Worm (Caenorhabditis elegans) whole organism, young adult: ENCODE results near the gene Y39A1A.3.

Source experiments
- B0019.2 ChIP-seq: fragments of 200-800 bp; sonication (Bioruptor generic); conservative IDR thresholded peaks from 2 replicates; pipeline ENCODE4 v1.3.6; 2022; ENCODE audit warnings: missing genetic modification reagents, missing genetic modification characterization, missing compliant biosample characterization
- B0035.1 ChIP-seq: sonication (generic microtip); optimal IDR thresholded peaks from 2 replicates; lab custom pipeline; 2016; ENCODE audit warnings: missing genetic modification characterization, mild to moderate bottlenecking, missing compliant biosample characterization, missing genotype, missing genetic modification reagents
- F10E7.11 ChIP-seq: sonication (generic microtip); optimal IDR thresholded peaks from 2 replicates; lab custom pipeline; 2017; ENCODE audit warnings: mild to moderate bottlenecking, missing genetic modification characterization, moderate library complexity, missing compliant biosample characterization
- F23B12.7 ChIP-seq: sonication (generic microtip); optimal IDR thresholded peaks from 2 replicates; lab custom pipeline; 2017; ENCODE audit warnings: missing genetic modification characterization, mild to moderate bottlenecking, missing compliant biosample characterization, antibody characterized with exemption, moderate library complexity; ENCODE audit not compliant: insufficient read depth
- F37B4.10 ChIP-seq: fragments of 200-800 bp; sonication (Bioruptor generic); IDR thresholded peaks from 2 replicates; pipeline ENCODE4 v1.3.6; 2022; ENCODE audit warnings: missing genetic modification characterization, missing compliant biosample characterization
- F52B5.7 ChIP-seq: sonication (generic microtip); optimal IDR thresholded peaks from 2 replicates; lab custom pipeline; 2016; ENCODE audit warnings: mild to moderate bottlenecking, missing genetic modification characterization, missing compliant biosample characterization
- F57C9.4 ChIP-seq: sonication (generic microtip); optimal IDR thresholded peaks from 2 replicates; lab custom pipeline; 2017; ENCODE audit warnings: mild to moderate bottlenecking, missing genetic modification characterization, missing compliant biosample characterization
- aptf-2 ChIP-seq: fragments of 200-800 bp; sonication (Bioruptor generic); conservative IDR thresholded peaks from 2 replicates; pipeline ENCODE4 v1.3.6; 2022; ENCODE audit warnings: missing genetic modification reagents, missing genetic modification characterization, missing compliant biosample characterization
- bed-2 ChIP-seq: fragments of 200-800 bp; sonication (Bioruptor generic); IDR thresholded peaks from 2 replicates; pipeline ENCODE4 v1.3.6; 2022; ENCODE audit warnings: missing genetic modification reagents, missing genetic modification characterization, missing compliant biosample characterization
- cebp-1 ChIP-seq, 2 experiments: fragments of 200-800 bp in 1 of 2; sonication (Bioruptor generic) in 1 of 2; sonication (generic microtip) in 1 of 2; IDR thresholded peaks in 1 of 2; optimal IDR thresholded peaks in 1 of 2; 2 replicates each; pipeline versions ENCODE4 v1.3.6 to Lab custom; 2017 to 2022; ENCODE audit warnings: missing compliant biosample characterization in 2 of 2, missing genetic modification characterization in 2 of 2, mild to moderate bottlenecking in 1 of 2, missing genetic modification reagents in 1 of 2, moderate library complexity in 1 of 2
- ceh-58 ChIP-seq: fragments of 200-800 bp; sonication (Bioruptor generic); IDR thresholded peaks from 2 replicates; pipeline ENCODE4 v1.3.6; 2022; ENCODE audit warnings: missing genetic modification characterization, missing compliant biosample characterization
- chd-7 ChIP-seq: sonication (generic microtip); optimal IDR thresholded peaks from 2 replicates; lab custom pipeline; 2016; ENCODE audit warnings: mild to moderate bottlenecking, missing genetic modification characterization, moderate library complexity, missing compliant biosample characterization
- egl-18 ChIP-seq: fragments of 200-800 bp; sonication (Bioruptor generic); IDR thresholded peaks from 2 replicates; pipeline ENCODE4 v1.3.6; 2022; ENCODE audit warnings: missing genetic modification reagents, missing genetic modification characterization, missing compliant biosample characterization
- egrh-3 ChIP-seq: fragments of 200-800 bp; sonication (Bioruptor generic); IDR thresholded peaks from 2 replicates; pipeline ENCODE4 v1.3.6; 2022; ENCODE audit warnings: missing genetic modification reagents, missing genetic modification characterization, missing compliant biosample characterization
- hlh-26 ChIP-seq: fragments of 200-800 bp; sonication (Bioruptor generic); conservative IDR thresholded peaks from 2 replicates; pipeline ENCODE4 v1.3.6; 2022; ENCODE audit warnings: missing genetic modification reagents, missing genetic modification characterization, missing compliant biosample characterization
- let-607 ChIP-seq, 2 experiments: fragments of 200-800 bp in 1 of 2; sonication (Bioruptor generic) in 1 of 2; sonication (generic microtip) in 1 of 2; optimal IDR thresholded peaks; 2 replicates each; lab custom pipeline; 2016 to 2018; ENCODE audit warnings: mild to moderate bottlenecking in 2 of 2, missing compliant biosample characterization in 2 of 2, missing genetic modification characterization in 2 of 2, moderate library complexity in 2 of 2, missing genotype in 1 of 2
- lin-26 ChIP-seq: fragments of 200-800 bp; sonication (Bioruptor generic); IDR thresholded peaks from 2 replicates; pipeline ENCODE4 v1.3.6; 2022; ENCODE audit warnings: missing genetic modification reagents, missing genetic modification characterization, missing compliant biosample characterization
- lin-54 ChIP-seq: fragments of 200-800 bp; sonication (Bioruptor generic); optimal IDR thresholded peaks from 2 replicates; lab custom pipeline; 2018; ENCODE audit warnings: mild to moderate bottlenecking, missing genetic modification characterization, missing compliant biosample characterization
- lsl-1 ChIP-seq: fragments of 200-800 bp; sonication (Bioruptor generic); optimal IDR thresholded peaks from 2 replicates; lab custom pipeline; 2018; ENCODE audit warnings: mild to moderate bottlenecking, missing genetic modification characterization, moderate library complexity, missing compliant biosample characterization
- madf-6 ChIP-seq: fragments of 200-800 bp; sonication (Bioruptor generic); IDR thresholded peaks from 2 replicates; pipeline ENCODE4 v1.3.6; 2022; ENCODE audit warnings: missing genetic modification reagents, missing genetic modification characterization, missing compliant biosample characterization
- mcd-1 ChIP-seq: fragments of 200-800 bp; sonication (Bioruptor generic); IDR thresholded peaks from 2 replicates; pipeline ENCODE4 v1.3.6; 2022; ENCODE audit warnings: missing genetic modification reagents, missing genetic modification characterization, missing compliant biosample characterization
- nfyb-1 ChIP-seq: fragments of 200-800 bp; sonication (Bioruptor generic); IDR thresholded peaks from 2 replicates; pipeline ENCODE4 v1.3.6; 2022; ENCODE audit warnings: missing genetic modification reagents, missing genetic modification characterization, missing compliant biosample characterization
- nhr-27 ChIP-seq: fragments of 200-800 bp; sonication (Bioruptor generic); optimal IDR thresholded peaks from 2 replicates; lab custom pipeline; 2018; ENCODE audit warnings: mild to moderate bottlenecking, missing genetic modification characterization, moderate library complexity, missing compliant biosample characterization
- nhr-80 ChIP-seq: sonication (generic microtip); optimal IDR thresholded peaks from 2 replicates; lab custom pipeline; 2016; ENCODE audit warnings: missing genetic modification characterization, missing compliant biosample characterization
- rpc-1 ChIP-seq, 2 experiments: fragments of 150-350 bp in 1 of 2; sonication (generic microtip) in 1 of 2; optimal IDR thresholded peaks; 2 replicates each; lab custom pipeline; 2014 to 2018; ENCODE audit warnings: missing biosample characterization in 1 of 2, missing genetic modification characterization in 1 of 2, missing genetic modification reagents in 1 of 2, missing genotype in 1 of 2
- snpc-3.4 ChIP-seq: sonication (generic microtip); optimal IDR thresholded peaks from 2 replicates; lab custom pipeline; 2017; ENCODE audit warnings: missing genetic modification characterization, mild to moderate bottlenecking, missing compliant biosample characterization, antibody characterized with exemption, moderate library complexity, missing genotype, missing genetic modification reagents
- snpc-4 ChIP-seq, 5 experiments: fragments of 150-350 bp in 1 of 5; sonication (generic microtip) in 4 of 5; optimal IDR thresholded peaks; 2 replicates each; lab custom pipeline; 2014 to 2018; ENCODE audit warnings: missing genetic modification characterization in 5 of 5, missing biosample characterization in 3 of 5, antibody characterized with exemption in 2 of 5, mild to moderate bottlenecking in 2 of 5, missing compliant biosample characterization in 2 of 5, missing genotype in 2 of 5, moderate library complexity in 2 of 5, missing genetic modification reagents in 1 of 5
- sptf-2 ChIP-seq: fragments of 200-800 bp; sonication (Bioruptor generic); optimal IDR thresholded peaks from 2 replicates; lab custom pipeline; 2018; ENCODE audit warnings: mild to moderate bottlenecking, missing genetic modification characterization, missing compliant biosample characterization
- unc-130 ChIP-seq: sonication (generic microtip); optimal IDR thresholded peaks from 2 replicates; lab custom pipeline; 2016; ENCODE audit warnings: missing genetic modification reagents, missing genetic modification characterization, missing compliant biosample characterization
- xnd-1 ChIP-seq: sonication (generic microtip); optimal IDR thresholded peaks from 2 replicates; lab custom pipeline; 2016; ENCODE audit warnings: missing genotype, missing genetic modification reagents, missing genetic modification characterization, missing compliant biosample characterization
- zfh-2 ChIP-seq: fragments of 200-800 bp; sonication (Bioruptor generic); conservative IDR thresholded peaks from 2 replicates; pipeline ENCODE4 v1.3.6; 2022; ENCODE audit warnings: missing genetic modification reagents, missing genetic modification characterization, missing compliant biosample characterization
- zim-3 ChIP-seq: sonication (generic microtip); optimal IDR thresholded peaks from 2 replicates; lab custom pipeline; 2017; ENCODE audit warnings: mild to moderate bottlenecking, missing genetic modification characterization, moderate library complexity, missing compliant biosample characterization
- ztf-3 ChIP-seq: fragments of 200-800 bp; sonication (Bioruptor generic); optimal IDR thresholded peaks from 2 replicates; lab custom pipeline; 2018; ENCODE audit warnings: mild to moderate bottlenecking, missing genetic modification characterization, missing compliant biosample characterization
- ztf-6 ChIP-seq: fragments of 200-800 bp; sonication (Bioruptor generic); IDR thresholded peaks from 2 replicates; pipeline ENCODE4 v1.3.6; 2022; ENCODE audit warnings: missing genetic modification reagents, missing genetic modification characterization, missing compliant biosample characterization

Gene Y39A1A.3

DNA sequence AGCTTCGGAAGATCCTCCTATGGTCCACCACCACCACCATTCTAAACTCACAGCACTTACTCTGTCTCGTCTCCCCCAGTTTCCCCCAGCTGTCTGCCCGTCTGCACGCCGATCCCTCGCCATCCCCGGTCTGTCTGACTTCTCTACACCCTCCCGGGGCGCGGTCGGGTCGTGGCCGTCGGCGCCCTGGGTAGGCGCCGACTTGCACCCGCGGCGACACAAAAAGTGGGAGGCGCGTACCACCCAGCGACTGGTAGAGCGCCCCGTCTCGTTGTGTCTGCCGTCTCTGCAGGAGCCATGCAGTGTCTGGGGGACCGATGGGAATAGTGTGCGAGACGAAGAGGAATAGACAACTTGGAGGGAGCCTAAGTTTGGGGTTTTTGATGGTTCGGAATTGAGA, 37.7 kb upstream of the Y39A1A.3 start (continued):
- TF ChIP-seq F57C9.4 (peak; percentile 16), B0019.2 (GFP tag; lab: Robert Waterston, UW) (no peak), mcd-1 (peak; percentile 82), nhr-27 (tag; lab: Kevin White, UChicago) (no peak), unc-130 (no peak), snpc-4 (GFP tag; optimal IDR thresholded peaks at IDR 0.05; lab: Kevin White, UChicago) (peak; percentile 41), snpc-4 (tag; optimal IDR thresholded peaks at IDR 0.05; lab: Kevin White, UChicago) (peak; percentile 3 to 69 (median 62)), nhr-80 (tag; lab: Kevin White, UChicago) (peak; percentile 71), let-607 (tag; optimal IDR thresholded peaks at IDR 0.05; lab: Kevin White, UChicago) (peak in 1 of 2 experiments; percentile 29), B0035.1 (tag; lab: Kevin White, UChicago) (no peak), ztf-3 (no peak), F37B4.10 (GFP tag; lab: Robert Waterston, UW) (no peak), F10E7.11 (tag; lab: Kevin White, UChicago) (no peak), lsl-1 (GFP tag; lab: Kevin White, UChicago) (no peak), lin-26 (GFP tag; lab: Robert Waterston, UW) (0 out of 2 replicates have a peak, but pooled peaks have one; percentile 31), chd-7 (tag; lab: Kevin White, UChicago) (peak; percentile 47), F23B12.7 (tag; lab: Kevin White, UChicago) (no peak), egl-18 (no peak), madf-6 (GFP tag; lab: Robert Waterston, UW) (peak; percentile 13; the same call in 1 of the 2 replicates), zim-3 (tag; lab: Kevin White, UChicago) (no peak), lin-54 (GFP tag; lab: Kevin White, UChicago) (peak; percentile 32), rpc-1 (optimal IDR thresholded peaks at IDR 0.05; lab: Kevin White, UChicago) (no peak), rpc-1 (tag; optimal IDR thresholded peaks at IDR 0.05; lab: Kevin White, UChicago) (no peak), ztf-6 (GFP tag; lab: Robert Waterston, UW) (no peak), sptf-2 (GFP tag; lab: Kevin White, UChicago) (peak; percentile 39)

DNA sequence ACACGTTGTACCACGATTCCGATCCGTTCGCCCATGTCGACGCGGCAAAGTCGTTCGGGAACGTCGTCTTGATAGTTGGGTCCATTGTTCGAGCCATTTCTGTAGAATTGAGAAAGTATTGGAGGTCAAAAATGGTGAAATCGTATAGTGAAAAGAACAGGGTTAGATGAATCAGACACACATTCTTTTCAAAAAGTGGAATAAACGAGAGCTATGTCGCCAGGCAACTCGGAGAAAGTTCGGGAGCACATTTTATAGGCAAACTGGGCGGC, 37.1 kb upstream of the Y39A1A.3 start, which contains the start of gene Y39A1A.9:
Y39A1A.9 (minus strand) TSS at position 99 of the 272 bp plus-strand sequence.
- no peak for TF ChIP-seq xnd-1 (tag; lab: Kevin White, UChicago)
- TF ChIP-seq, all 124 proteins: peak for 0

DNA sequence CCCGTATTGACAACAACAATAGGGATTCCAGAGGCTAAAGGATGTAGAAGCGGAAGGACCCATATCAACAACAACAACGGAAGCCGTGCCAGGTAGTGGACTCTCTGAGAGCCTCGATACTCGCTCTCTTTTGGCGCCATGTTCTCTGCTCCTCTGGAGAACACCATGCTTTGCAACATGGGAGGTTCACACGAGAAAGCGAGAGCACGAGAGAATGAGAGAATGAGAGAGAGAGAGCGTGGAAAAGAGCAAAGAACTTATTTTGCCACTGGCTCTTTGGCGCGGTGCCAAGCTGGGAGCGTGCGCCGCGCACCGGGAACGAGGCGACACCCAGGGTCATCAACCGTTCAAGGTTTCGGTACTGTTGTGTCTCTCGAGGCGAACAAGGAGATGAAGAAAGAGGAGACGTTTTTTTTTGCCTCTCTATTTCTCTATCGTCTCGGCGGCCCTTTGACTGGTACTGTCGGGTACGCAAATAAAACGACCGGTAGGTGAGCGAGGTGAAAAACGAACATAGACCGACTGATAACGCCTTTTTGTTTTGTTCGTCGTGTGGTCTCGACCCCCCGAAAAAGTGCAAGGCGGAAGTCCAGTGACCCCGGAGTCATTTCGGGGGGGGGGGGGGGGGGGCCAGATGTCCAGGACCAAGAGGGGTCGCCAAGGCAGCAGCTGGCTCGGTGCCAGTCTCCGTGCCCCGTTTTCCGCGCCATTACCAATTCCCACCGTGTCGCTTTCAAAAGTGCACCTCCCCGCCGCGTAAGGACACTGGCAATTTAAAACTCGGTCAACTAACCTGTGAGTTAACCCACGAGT, 36.5 kb upstream of the Y39A1A.3 start, which contains the start of gene Y39A1A.10:
Y39A1A.10 (plus strand) TSS at position 139 of the 813 bp plus-strand sequence.
- TF ChIP-seq egrh-3 (GFP tag; lab: Robert Waterston, UW) (peak; percentile 95), bed-2 (GFP tag; lab: Robert Waterston, UW) (no peak), zfh-2 (GFP tag; lab: Robert Waterston, UW) (peak; percentile 84), lin-26 (GFP tag; lab: Robert Waterston, UW) (0 out of 2 replicates have a peak, but pooled peaks have one; percentile 11), snpc-3.4 (tag; lab: Kevin White, UChicago) (no peak), aptf-2 (no peak), cebp-1 (GFP tag; IDR thresholded peaks at IDR 0.05; lab: Robert Waterston, UW) (no peak), cebp-1 (tag; optimal IDR thresholded peaks at IDR 0.05; lab: Kevin White, UChicago) (peak; percentile 4), ceh-58 (GFP tag; lab: Robert Waterston, UW) (0 out of 2 replicates have a peak, but pooled peaks have one; percentile 74), nfyb-1 (GFP tag; lab: Robert Waterston, UW) (0 out of 2 replicates have a peak, but pooled peaks have one; percentile 54), F52B5.7 (no peak), hlh-26 (GFP tag; lab: Robert Waterston, UW) (no peak)
